Worm (Caenorhabditis elegans) whole organism, mixed stage, embryonic: ENCODE data around the gene amt-2.

Experiments used
- M03D4.4 ChIP-seq: sonication (generic microtip); optimal IDR thresholded peaks from 2 replicates; lab custom pipeline; 2017; ENCODE audit warnings: mild to moderate bottlenecking, missing genetic modification characterization, missing compliant biosample characterization
- bed-3 ChIP-seq: fragments of 200-800 bp; sonication (Bioruptor generic); optimal IDR thresholded peaks from 3 replicates; lab custom pipeline; 2018; ENCODE audit warnings: mild to moderate bottlenecking, missing genetic modification characterization, moderate library complexity, missing compliant biosample characterization
- blmp-1 ChIP-seq: fragments of 150-350 bp; optimal IDR thresholded peaks from 2 replicates; lab custom pipeline; 2014; ENCODE audit warnings: missing biosample characterization, missing genetic modification characterization
- ceh-39 ChIP-seq: fragments of 150-350 bp; optimal IDR thresholded peaks from 2 replicates; lab custom pipeline; 2014; ENCODE audit warnings: missing biosample characterization, missing genetic modification characterization
- ceh-43 ChIP-seq: fragments of 200-800 bp; sonication (Bioruptor generic); optimal IDR thresholded peaks from 2 replicates; lab custom pipeline; 2018; ENCODE audit warnings: mild to moderate bottlenecking, missing genetic modification characterization, moderate library complexity, missing compliant biosample characterization
- cnd-1 ChIP-seq: fragments of 200-800 bp; sonication (Bioruptor generic); optimal IDR thresholded peaks from 2 replicates; lab custom pipeline; 2018; ENCODE audit warnings: mild to moderate bottlenecking, missing genetic modification characterization, missing compliant biosample characterization
- drap-1 ChIP-seq: fragments of 200-800 bp; sonication (Bioruptor generic); optimal IDR thresholded peaks from 3 replicates; lab custom pipeline; 2018; ENCODE audit warnings: mild to moderate bottlenecking, missing genetic modification characterization, missing compliant biosample characterization
- elt-1 ChIP-seq: sonication (generic microtip); optimal IDR thresholded peaks from 2 replicates; lab custom pipeline; 2017; ENCODE audit warnings: missing genetic modification characterization, mild to moderate bottlenecking, missing compliant biosample characterization, antibody characterized with exemption, moderate library complexity, borderline replicate concordance; ENCODE audit not compliant: insufficient read depth
- elt-3 ChIP-seq: fragments of 150-350 bp; optimal IDR thresholded peaks from 2 replicates; lab custom pipeline; 2014; ENCODE audit warnings: missing biosample characterization, missing genetic modification characterization
- flh-1 ChIP-seq: fragments of 200-800 bp; sonication (Bioruptor generic); optimal IDR thresholded peaks from 2 replicates; lab custom pipeline; 2018; ENCODE audit warnings: mild to moderate bottlenecking, missing genetic modification characterization, moderate library complexity, missing compliant biosample characterization
- ham-2 ChIP-seq: fragments of 200-800 bp; sonication (Bioruptor generic); optimal IDR thresholded peaks from 2 replicates; lab custom pipeline; 2018; ENCODE audit warnings: mild to moderate bottlenecking, missing genetic modification characterization, missing compliant biosample characterization
- hlh-1 ChIP-seq: fragments of 150-350 bp; optimal IDR thresholded peaks from 2 replicates; lab custom pipeline; 2014; ENCODE audit warnings: missing biosample characterization, missing genetic modification reagents, missing genetic modification characterization
- lin-13 ChIP-seq: fragments of 150-350 bp; optimal IDR thresholded peaks from 2 replicates; lab custom pipeline; 2014; ENCODE audit warnings: missing biosample characterization, missing genetic modification characterization
- lsy-2 ChIP-seq: fragments of 150-350 bp; optimal IDR thresholded peaks from 2 replicates; lab custom pipeline; 2014; ENCODE audit warnings: missing biosample characterization, missing genetic modification characterization
- mab-5 ChIP-seq: fragments of 150-350 bp; optimal IDR thresholded peaks from 2 replicates; lab custom pipeline; 2014; ENCODE audit warnings: missing biosample characterization, missing genetic modification characterization
- mls-2 ChIP-seq: sonication (generic microtip); optimal IDR thresholded peaks from 2 replicates; lab custom pipeline; 2016; ENCODE audit warnings: mild to moderate bottlenecking, missing genetic modification characterization, moderate library complexity, missing compliant biosample characterization
- nhr-12 ChIP-seq: fragments of 150-350 bp; optimal IDR thresholded peaks from 2 replicates; lab custom pipeline; 2014; ENCODE audit warnings: missing biosample characterization, missing genetic modification characterization
- nhr-2 ChIP-seq: fragments of 150-350 bp; optimal IDR thresholded peaks from 2 replicates; lab custom pipeline; 2014; ENCODE audit warnings: missing biosample characterization, missing genetic modification characterization
- nhr-237 ChIP-seq: fragments of 150-350 bp; optimal IDR thresholded peaks from 2 replicates; lab custom pipeline; 2014; ENCODE audit warnings: missing biosample characterization, missing genetic modification characterization
- nhr-28 ChIP-seq: fragments of 150-350 bp; optimal IDR thresholded peaks from 2 replicates; lab custom pipeline; 2014; ENCODE audit warnings: missing biosample characterization, missing genetic modification characterization
- nhr-76 ChIP-seq: sonication (generic microtip); optimal IDR thresholded peaks from 2 replicates; lab custom pipeline; 2017; ENCODE audit warnings: missing biosample characterization, missing genetic modification characterization
- pha-4 ChIP-seq: fragments of 150-350 bp; optimal IDR thresholded peaks from 2 replicates; lab custom pipeline; 2018; ENCODE audit warnings: missing biosample characterization, missing genetic modification reagents, missing genetic modification characterization
- sem-2 ChIP-seq: fragments of 200-800 bp; sonication (Bioruptor generic); optimal IDR thresholded peaks from 2 replicates; lab custom pipeline; 2018; ENCODE audit warnings: mild to moderate bottlenecking, missing genetic modification characterization, missing compliant biosample characterization
- snpc-4 ChIP-seq: fragments of 150-350 bp; optimal IDR thresholded peaks from 2 replicates; lab custom pipeline; 2014; ENCODE audit warnings: missing biosample characterization, missing genetic modification characterization
- sptf-1 ChIP-seq: sonication (generic microtip); optimal IDR thresholded peaks from 2 replicates; lab custom pipeline; 2017; ENCODE audit warnings: mild to moderate bottlenecking, missing genetic modification characterization, moderate library complexity, missing compliant biosample characterization
- tbx-8 ChIP-seq: fragments of 200-800 bp; sonication (Bioruptor generic); optimal IDR thresholded peaks from 2 replicates; lab custom pipeline; 2018; ENCODE audit warnings: mild to moderate bottlenecking, missing genetic modification characterization, moderate library complexity, missing compliant biosample characterization
- unc-120 ChIP-seq: sonication (generic microtip); optimal IDR thresholded peaks from 2 replicates; lab custom pipeline; 2017; ENCODE audit warnings: missing genetic modification characterization, missing compliant biosample characterization; ENCODE audit not compliant: poor library complexity, severe bottlenecking
- unc-39 ChIP-seq: fragments of 150-350 bp; optimal IDR thresholded peaks from 2 replicates; lab custom pipeline; 2014; ENCODE audit warnings: missing biosample characterization, missing genetic modification characterization
- unc-62 ChIP-seq: fragments of 150-350 bp; optimal IDR thresholded peaks from 2 replicates; lab custom pipeline; 2014; ENCODE audit warnings: missing biosample characterization, missing genetic modification reagents, missing genetic modification characterization
- ztf-11 ChIP-seq: fragments of 150-350 bp; optimal IDR thresholded peaks from 2 replicates; lab custom pipeline; 2014; ENCODE audit warnings: missing biosample characterization, missing genetic modification characterization

amt-2 gene

ce11 chrIV:13068451-13068850 lies 26.3 kb downstream of the amt-2 start, which contains the start of gene scl-6:
Gene scl-6 (plus strand): TSS chrIV:13068751.
- no peak for TF ChIP-seq lsy-2 (tag; lab: Kevin White, UChicago)
- no peak for TF ChIP-seq unc-39 (tag; lab: Kevin White, UChicago)
- no peak for TF ChIP-seq pha-4 (tag; lab: Kevin White, UChicago)
- TF ChIP-seq mls-2 (tag; lab: Kevin White, UChicago): no peak
- no peak for TF ChIP-seq ceh-43 (GFP tag; lab: Kevin White, UChicago)
- no peak for TF ChIP-seq nhr-76
- no peak for TF ChIP-seq unc-120 (tag; lab: Kevin White, UChicago)
- no peak for TF ChIP-seq flh-1 (GFP tag; lab: Kevin White, UChicago)
- TF ChIP-seq unc-62 (GFP tag; lab: Kevin White, UChicago): no peak
- TF ChIP-seq nhr-12 (tag; lab: Kevin White, UChicago): no peak
- no peak for TF ChIP-seq sptf-1
- TF ChIP-seq mab-5 (tag; lab: Kevin White, UChicago): no peak

ce11 chrIV:13070142-13070541 lies 28.0 kb downstream of the amt-2 start, which contains the start of gene scl-7:
Gene scl-7 (plus strand): TSS chrIV:13070442.
- TF ChIP-seq unc-62 (GFP tag; lab: Kevin White, UChicago) (no peak), nhr-28 (tag; lab: Kevin White, UChicago) (no peak), nhr-12 (tag; lab: Kevin White, UChicago) (no peak), cnd-1 (tag; lab: Kevin White, UChicago) (no peak), elt-1 (no peak), pha-4 (tag; lab: Kevin White, UChicago) (no peak), mab-5 (tag; lab: Kevin White, UChicago) (no peak), unc-39 (tag; lab: Kevin White, UChicago) (no peak), hlh-1 (tag; lab: Kevin White, UChicago) (no peak), tbx-8 (GFP tag; lab: Kevin White, UChicago) (no peak), flh-1 (GFP tag; lab: Kevin White, UChicago) (no peak), blmp-1 (tag; lab: Kevin White, UChicago) (no peak), M03D4.4 (tag; lab: Kevin White, UChicago) (no peak), sem-2 (GFP tag; lab: Kevin White, UChicago) (no peak), ceh-39 (no peak), bed-3 (GFP tag; lab: Kevin White, UChicago) (no peak), lsy-2 (tag; lab: Kevin White, UChicago) (no peak), nhr-237 (tag; lab: Kevin White, UChicago) (no peak)

- no peak for TF ChIP-seq sptf-1
Measured at ce11 chrIV:13071445-13071844, 29.3 kb downstream of the amt-2 start, which contains the start of gene scl-8. Gene scl-8 (plus strand): TSS chrIV:13071745.

ce11 chrIV:13075625-13076252 lies 33.5 kb downstream of the amt-2 start:
- TF ChIP-seq mls-2 (tag; lab: Kevin White, UChicago): no peak
- TF ChIP-seq drap-1 (GFP tag; lab: Kevin White, UChicago): no peak
- TF ChIP-seq elt-1: no peak
- TF ChIP-seq ceh-39: no peak
- TF ChIP-seq nhr-12 (tag; lab: Kevin White, UChicago): no peak
- TF ChIP-seq unc-62 (GFP tag; lab: Kevin White, UChicago): no peak
- TF ChIP-seq bed-3 (GFP tag; lab: Kevin White, UChicago): no peak
- TF ChIP-seq nhr-237 (tag; lab: Kevin White, UChicago): no peak
- TF ChIP-seq ham-2 (GFP tag; lab: Kevin White, UChicago): no peak

- TF ChIP-seq snpc-4 (no peak), unc-120 (tag; lab: Kevin White, UChicago) (no peak), drap-1 (GFP tag; lab: Kevin White, UChicago) (no peak), nhr-237 (tag; lab: Kevin White, UChicago) (no peak), nhr-2 (no peak), sem-2 (GFP tag; lab: Kevin White, UChicago) (no peak), elt-3 (no peak), unc-62 (GFP tag; lab: Kevin White, UChicago) (no peak), nhr-76 (no peak), flh-1 (GFP tag; lab: Kevin White, UChicago) (no peak), bed-3 (GFP tag; lab: Kevin White, UChicago) (no peak), nhr-28 (tag; lab: Kevin White, UChicago) (no peak), sptf-1 (no peak), ztf-11 (no peak), lsy-2 (tag; lab: Kevin White, UChicago) (no peak), mab-5 (tag; lab: Kevin White, UChicago) (no peak), lin-13 (tag; lab: Kevin White, UChicago) (no peak)
Measured at ce11 chrIV:13076620-13077019, 34.4 kb downstream of the amt-2 start, which contains the start of gene C39E9.7. Gene C39E9.7 (minus strand): TSS chrIV:13076720.
